Worm (Caenorhabditis elegans): ENCODE measurements around the gene cyp-35D1.

ce11 chrV:16024917-16025316, 44.1 kb upstream of the cyp-35D1 start:
- TF ChIP-seq W03F9.2 (tag; optimal IDR thresholded peaks at IDR 0.05), result no peak
- no peak for TF ChIP-seq him-1 (tag; optimal IDR thresholded peaks at IDR 0.05)
- no peak for TF ChIP-seq dao-5 (tag; optimal IDR thresholded peaks at IDR 0.05)

Measured in whole organism, L4/young adult.